Fruit fly (Drosophila melanogaster): Measurements from ENCODE around the gene Coprox.

The Coprox gene

dm6 chr2L:6919850-6920660, 44.2 kb upstream of the Coprox start, which contains the start of gene x16 (continued):
- no peak for TF ChIP-seq Sox102F (GFP tag; optimal IDR thresholded peaks at IDR 0.05)
- TF ChIP-seq ranshi (GFP tag; IDR thresholded peaks at IDR 0.05) = no peak
- no peak for TF ChIP-seq D (optimal IDR thresholded peaks at IDR 0.05)
- no peak for TF ChIP-seq D (GFP tag; optimal IDR thresholded peaks at IDR 0.05)
- no peak for TF ChIP-seq CG14965 (GFP tag; optimal IDR thresholded peaks at IDR 0.05; ENCODE audit: borderline replicate concordance)
- no peak for TF ChIP-seq CG8290 (GFP tag; optimal IDR thresholded peaks at IDR 0.05)
- no peak for TF ChIP-seq CG8290 (tag; optimal IDR thresholded peaks at IDR 0.05)
- TF ChIP-seq CG12769 (tag; optimal IDR thresholded peaks at IDR 0.05) = no peak
- no peak for TF ChIP-seq CG18619 (GFP tag; optimal IDR thresholded peaks at IDR 0.05)
- peak; percentile 34; the same call in 2 of the 3 replicates for TF ChIP-seq row (GFP tag; IDR thresholded peaks at IDR 0.05)
- TF ChIP-seq bab2 (GFP tag; optimal IDR thresholded peaks at IDR 0.05) = no peak
- no peak for TF ChIP-seq CG6654 (GFP tag; optimal IDR thresholded peaks at IDR 0.05)
- no peak for TF ChIP-seq oc (tag; optimal IDR thresholded peaks at IDR 0.05)
- TF ChIP-seq Sin3A (optimal IDR thresholded peaks at IDR 0.05) = peak; percentile 76
- TF ChIP-seq Xbp1 (GFP tag; optimal IDR thresholded peaks at IDR 0.05) = peak; percentile 10
- peak; percentile 45 for TF ChIP-seq CG4617 (GFP tag; optimal IDR thresholded peaks at IDR 0.05; ENCODE audit: borderline replicate concordance)
- peak; percentile 83 for TF ChIP-seq CG7928 (GFP tag; optimal IDR thresholded peaks at IDR 0.05)

dm6 chr2L:6920661-6921359, 43.4 kb upstream of the Coprox start, which contains the start of gene Hrb27C:
TSS of gene Hrb27C (plus strand) at chr2L:6920704.
- TF ChIP-seq CG7928 (GFP tag; optimal IDR thresholded peaks at IDR 0.05) (no peak), emc (GFP tag; optimal IDR thresholded peaks at IDR 0.05) (no peak), peb (GFP tag; IDR thresholded peaks at IDR 0.05) (no peak), CG3407 (GFP tag; optimal IDR thresholded peaks at IDR 0.05) (no peak), sima (GFP tag; optimal IDR thresholded peaks at IDR 0.05) (no peak), bigmax (GFP tag; optimal IDR thresholded peaks at IDR 0.05) (peak; percentile 96), en (GFP tag; optimal IDR thresholded peaks at IDR 0.05) (no peak), gce (GFP tag; IDR thresholded peaks at IDR 0.05) (no peak), NC2β (GFP tag; optimal IDR thresholded peaks at IDR 0.05) (no peak), HLH54F (GFP tag; optimal IDR thresholded peaks at IDR 0.05) (no peak), chif (GFP tag; optimal IDR thresholded peaks at IDR 0.05) (no peak), CG3065 (GFP tag; optimal IDR thresholded peaks at IDR 0.05) (no peak), stc (GFP tag; IDR thresholded peaks at IDR 0.05) (no peak), CG11504 (tag; optimal IDR thresholded peaks at IDR 0.05) (no peak), crol (GFP tag; IDR thresholded peaks at IDR 0.05) (no peak), CG10431 (GFP tag; optimal IDR thresholded peaks at IDR 0.05) (no peak), CG1792 (GFP tag; optimal IDR thresholded peaks at IDR 0.05) (no peak), Usf (GFP tag; optimal IDR thresholded peaks at IDR 0.05) (no peak), CG5180 (GFP tag; optimal IDR thresholded peaks at IDR 0.05) (no peak), CG3281 (GFP tag; optimal IDR thresholded peaks at IDR 0.05) (no peak), dmrt11E (tag; optimal IDR thresholded peaks at IDR 0.05) (no peak), Doc3 (GFP tag; IDR thresholded peaks at IDR 0.05; ENCODE audit: partially characterized antibody) (no peak), grn (GFP tag; optimal IDR thresholded peaks at IDR 0.05) (no peak), btn (GFP tag; optimal IDR thresholded peaks at IDR 0.05) (no peak), CG7556 (GFP tag; optimal IDR thresholded peaks at IDR 0.05) (no peak), Dek (tag; optimal IDR thresholded peaks at IDR 0.05) (no peak), CG15479 (GFP tag; optimal IDR thresholded peaks at IDR 0.05) (peak; percentile 96), CG12155 (GFP tag; optimal IDR thresholded peaks at IDR 0.05) (no peak), Hr39 (optimal IDR thresholded peaks at IDR 0.05) (peak; percentile 50), CG31441 (GFP tag; IDR thresholded peaks at IDR 0.05) (no peak), ac (GFP tag; optimal IDR thresholded peaks at IDR 0.05) (no peak), fd64A (GFP tag; optimal IDR thresholded peaks at IDR 0.05) (no peak), Nf-YC (tag; optimal IDR thresholded peaks at IDR 0.05) (peak; percentile 43), sd (tag; optimal IDR thresholded peaks at IDR 0.05) (peak; percentile 58)
